Fruit fly (Drosophila melanogaster) S2 (cell line): Measurements from ENCODE around the gene Vm26Aa.

Source experiments
- CG8478 ChIP-seq: fragments of >200 bp; optimal IDR thresholded peaks from 2 replicates; lab custom pipeline; 2018
- CTCF ChIP-seq, 2 experiments: fragments of >200 bp; optimal IDR thresholded peaks; 2 replicates each; lab custom pipeline; 2018

DNA sequence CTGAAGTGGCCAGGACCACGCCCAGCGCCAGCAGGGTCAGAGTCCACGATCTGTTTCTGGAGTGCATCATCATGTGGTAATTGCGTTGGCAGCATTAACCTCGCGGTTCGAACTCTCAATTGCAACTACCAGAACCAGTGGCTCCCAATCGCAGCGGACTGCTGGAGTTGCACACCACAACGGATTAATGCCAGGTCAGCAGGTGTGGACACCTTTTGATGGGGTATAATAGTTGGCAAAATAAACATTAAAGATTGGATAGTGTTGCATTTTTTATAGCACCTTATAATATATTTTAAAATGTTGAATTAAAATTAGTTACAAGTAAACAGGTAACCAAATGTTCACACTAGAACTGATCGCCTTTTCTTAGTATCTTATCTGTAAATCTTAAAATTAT, 4.1 kb upstream of the Vm26Aa start:
- no peak for TF ChIP-seq CG8478 (lab: Kevin White, UChicago)
- TF ChIP-seq CTCF (optimal IDR thresholded peaks at IDR 0.05; lab: Kevin White, UChicago) = no peak
